Worm (Caenorhabditis elegans) whole organism, L2 larva: Measurements from ENCODE around the gene mltn-8.

Source experiments
- F13H6.1 ChIP-seq: sonication (generic microtip); optimal IDR thresholded peaks from 2 replicates; lab custom pipeline; 2016; ENCODE audit warnings: missing genetic modification characterization, missing compliant biosample characterization
- fos-1 ChIP-seq: fragments of 150-350 bp; optimal IDR thresholded peaks from 2 replicates; lab custom pipeline; 2014; ENCODE audit warnings: missing biosample characterization, missing genetic modification characterization
- lin-13 ChIP-seq: fragments of 150-350 bp; optimal IDR thresholded peaks from 2 replicates; lab custom pipeline; 2014; ENCODE audit warnings: missing biosample characterization, missing genetic modification reagents, missing genetic modification characterization
- mdl-1 ChIP-seq, 2 experiments: fragments of 150-350 bp in 1 of 2; sonication (generic microtip) in 1 of 2; optimal IDR thresholded peaks; 2 replicates each; lab custom pipeline; 2017; ENCODE audit warnings: missing biosample characterization in 2 of 2, missing genetic modification characterization in 2 of 2
- nhr-21 ChIP-seq: fragments of 150-350 bp; optimal IDR thresholded peaks from 2 replicates; lab custom pipeline; 2014; ENCODE audit warnings: missing biosample characterization, missing genetic modification characterization
- nhr-23 ChIP-seq: fragments of 150-350 bp; optimal IDR thresholded peaks from 2 replicates; lab custom pipeline; 2014; ENCODE audit warnings: missing biosample characterization, missing genetic modification reagents, missing genetic modification characterization
- nhr-6 ChIP-seq: fragments of 150-350 bp; optimal IDR thresholded peaks from 2 replicates; lab custom pipeline; 2014; ENCODE audit warnings: missing biosample characterization, missing genetic modification characterization
- sma-3 ChIP-seq: sonication (generic microtip); optimal IDR thresholded peaks from 2 replicates; lab custom pipeline; 2016; ENCODE audit warnings: missing genetic modification reagents, missing genetic modification characterization, missing compliant biosample characterization
- unc-62 ChIP-seq: fragments of 150-350 bp; optimal IDR thresholded peaks from 2 replicates; lab custom pipeline; 2014; ENCODE audit warnings: missing biosample characterization, missing genetic modification reagents, missing genetic modification characterization
- ztf-1 ChIP-seq: fragments of 200-800 bp; sonication (Bioruptor generic); conservative IDR thresholded peaks from 2 replicates; pipeline ENCODE4 v1.3.6; 2022; ENCODE audit warnings: missing genetic modification characterization, missing compliant biosample characterization
- ztf-11 ChIP-seq: sonication (generic microtip); optimal IDR thresholded peaks from 2 replicates; lab custom pipeline; 2017; ENCODE audit warnings: missing biosample characterization, missing genetic modification characterization

ce11 chrV:360068-360467 lies 20.0 kb downstream of the mltn-8 start:
- TF ChIP-seq ztf-1 (GFP tag; lab: Robert Waterston, UW) = no peak
- TF ChIP-seq nhr-6 = no peak
- no peak for TF ChIP-seq unc-62
- TF ChIP-seq sma-3 (GFP tag; lab: Kevin White, UChicago) = no peak
- TF ChIP-seq nhr-21 (tag; lab: Kevin White, UChicago) = no peak
- no peak for TF ChIP-seq ztf-11 (tag; lab: Kevin White, UChicago)
- TF ChIP-seq F13H6.1 (tag; lab: Kevin White, UChicago) = no peak
- no peak for TF ChIP-seq fos-1
- TF ChIP-seq nhr-23 = no peak
- no peak for TF ChIP-seq lin-13 (GFP tag; lab: Kevin White, UChicago)
- TF ChIP-seq mdl-1 (tag; optimal IDR thresholded peaks at IDR 0.05; lab: Kevin White, UChicago) = no peak
